Worm (Caenorhabditis elegans): ENCODE data around the gene col-164.

ce11 chrX:2084019-2084418, 9.2 kb upstream of the col-164 start, which contains the start of gene F49H12.3:
- TF ChIP-seq ztf-23 (GFP tag; IDR thresholded peaks at IDR 0.05), result no peak
- TF ChIP-seq ztf-29 (GFP tag; IDR thresholded peaks at IDR 0.05), result no peak
- TF ChIP-seq ref-1 (GFP tag; conservative IDR thresholded peaks at IDR 0.05), result no peak

Measured in whole organism, midembryonic.